Fruit fly (Drosophila melanogaster) Kc167 (cell line): ENCODE data around the gene Hrb27C.

Experiments
- Myc ChIP-seq: fragments of >200 bp; optimal IDR thresholded peaks from 2 replicates; lab custom pipeline; 2017; ENCODE audit warnings: missing external identifiers
- h ChIP-seq: fragments of >200 bp; optimal IDR thresholded peaks from 3 replicates; lab custom pipeline; 2018; ENCODE audit warnings: missing external identifiers
- insv ChIP-seq: fragments of >200 bp; optimal IDR thresholded peaks from 3 replicates; lab custom pipeline; 2018; ENCODE audit warnings: missing external identifiers

- no peak for TF ChIP-seq insv (lab: Kevin White, UChicago)
- TF ChIP-seq Myc (lab: Kevin White, UChicago) = no peak
- TF ChIP-seq h (lab: Kevin White, UChicago) = no peak
Measured at dm6 chr2L:6956725-6957124, 36.2 kb downstream of the Hrb27C start, which contains the start of the genes CG13775 and CG3430.
